Worm (Caenorhabditis elegans): Measurements from ENCODE around the gene F23D12.7.
A peak's percentile ranks its signal among the peaks of the same experiment; 100 is the strongest.

F23D12.7 gene

DNA sequence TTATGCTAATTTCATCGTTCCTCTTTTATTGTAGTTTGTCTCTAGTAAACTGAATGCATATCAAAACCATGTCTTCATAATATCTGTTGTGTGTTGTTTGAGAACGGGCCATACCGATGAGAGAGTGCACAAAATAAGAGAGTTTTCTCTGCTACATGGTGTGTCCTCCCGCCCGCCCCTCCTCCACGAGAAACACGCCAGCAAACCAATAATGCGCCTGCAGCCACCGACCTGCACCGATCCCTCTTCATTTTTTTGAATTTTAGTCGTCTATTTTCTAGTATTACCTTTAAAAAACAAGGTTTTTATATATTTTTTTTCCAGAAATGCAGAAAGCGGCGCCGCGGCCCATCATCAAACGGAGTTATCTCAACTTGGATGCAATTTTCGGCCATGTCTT, 26.6 kb upstream of the F23D12.7 start, which contains the start of gene gfi-3:
Gene gfi-3, plus strand, starts transcription at position 325 of the 400 bp plus-strand sequence.
- TF ChIP-seq bed-3 (GFP tag; optimal IDR thresholded peaks at IDR 0.05), result no peak
- peak; percentile 34 for TF ChIP-seq mep-1 (tag; optimal IDR thresholded peaks at IDR 0.05)
- TF ChIP-seq mls-2 (tag; optimal IDR thresholded peaks at IDR 0.05), result peak; percentile 5
- peak; percentile 37 for TF ChIP-seq hlh-1 (tag; optimal IDR thresholded peaks at IDR 0.05)
- peak; percentile 7 for TF ChIP-seq cnd-1 (tag; optimal IDR thresholded peaks at IDR 0.05)
- TF ChIP-seq unc-62 (GFP tag; optimal IDR thresholded peaks at IDR 0.05), result peak; percentile 8
- TF ChIP-seq lin-13 (tag; optimal IDR thresholded peaks at IDR 0.05), result peak; percentile 82
- peak; percentile 30 for TF ChIP-seq pha-4 (tag; optimal IDR thresholded peaks at IDR 0.05)
- TF ChIP-seq M03D4.4 (tag; optimal IDR thresholded peaks at IDR 0.05), result peak; percentile 75
- TF ChIP-seq snpc-4 (tag; optimal IDR thresholded peaks at IDR 0.05), result no peak
- peak; percentile 57 for TF ChIP-seq ham-2 (GFP tag; optimal IDR thresholded peaks at IDR 0.05)
- TF ChIP-seq drap-1 (GFP tag; optimal IDR thresholded peaks at IDR 0.05), result peak; percentile 55
- TF ChIP-seq sptf-1 (tag; optimal IDR thresholded peaks at IDR 0.05), result peak; percentile 80
- peak; percentile 59 for TF ChIP-seq lsy-2 (tag; optimal IDR thresholded peaks at IDR 0.05)
- no peak for TF ChIP-seq ceh-43 (GFP tag; optimal IDR thresholded peaks at IDR 0.05)
- peak; percentile 41 for TF ChIP-seq unc-120 (tag; optimal IDR thresholded peaks at IDR 0.05; ENCODE audit: poor library complexity, severe bottlenecking)
- TF ChIP-seq sem-2 (GFP tag; optimal IDR thresholded peaks at IDR 0.05), result no peak
- TF ChIP-seq nhr-28 (tag; optimal IDR thresholded peaks at IDR 0.05), result no peak
- peak; percentile 18 for TF ChIP-seq ces-1 (GFP tag; optimal IDR thresholded peaks at IDR 0.05)

DNA sequence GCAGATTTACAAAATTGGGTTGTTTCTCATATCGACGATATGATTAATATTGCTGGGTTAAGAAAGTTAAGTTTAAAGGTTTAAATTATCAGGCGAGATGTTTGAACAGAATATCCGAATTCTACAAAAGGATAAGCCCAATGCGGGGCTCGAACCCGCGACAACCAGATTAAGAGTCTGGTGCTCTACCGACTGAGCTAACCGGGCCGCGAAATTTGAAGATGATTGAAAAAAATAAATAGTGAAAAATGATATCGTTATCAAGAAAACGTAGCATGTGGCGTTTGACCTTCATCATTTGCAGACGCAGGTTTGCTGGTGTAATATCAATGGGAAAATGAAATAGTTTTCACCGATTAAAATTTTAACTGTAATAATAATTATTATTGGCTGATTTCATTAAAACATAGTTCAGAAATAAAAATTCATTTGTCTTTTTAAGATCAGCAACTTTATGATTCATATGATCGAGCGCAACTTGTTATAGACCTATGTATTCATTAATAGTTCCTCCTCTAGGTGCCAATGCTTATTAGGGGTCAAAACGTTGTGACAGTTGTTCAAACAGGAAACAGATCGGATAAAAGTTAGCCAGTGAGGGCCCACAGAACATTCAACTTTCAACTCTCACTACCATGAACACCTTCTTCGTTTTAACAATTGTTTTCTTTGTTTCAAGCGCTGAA, 25.3 kb upstream of the F23D12.7 start, which contains the start of gene M163.11:
Gene M163.11, plus strand, starts transcription at position 636 of the 686 bp plus-strand sequence.
- TF ChIP-seq blmp-1 (tag; optimal IDR thresholded peaks at IDR 0.05) (no peak), cnd-1 (tag; optimal IDR thresholded peaks at IDR 0.05) (no peak), ham-2 (GFP tag; optimal IDR thresholded peaks at IDR 0.05) (no peak), elt-1 (tag; optimal IDR thresholded peaks at IDR 0.05; ENCODE audit: borderline replicate concordance, insufficient read depth) (no peak), drap-1 (GFP tag; optimal IDR thresholded peaks at IDR 0.05) (no peak), unc-120 (tag; optimal IDR thresholded peaks at IDR 0.05; ENCODE audit: poor library complexity, severe bottlenecking) (peak; percentile 55), unc-62 (GFP tag; optimal IDR thresholded peaks at IDR 0.05) (no peak)

DNA sequence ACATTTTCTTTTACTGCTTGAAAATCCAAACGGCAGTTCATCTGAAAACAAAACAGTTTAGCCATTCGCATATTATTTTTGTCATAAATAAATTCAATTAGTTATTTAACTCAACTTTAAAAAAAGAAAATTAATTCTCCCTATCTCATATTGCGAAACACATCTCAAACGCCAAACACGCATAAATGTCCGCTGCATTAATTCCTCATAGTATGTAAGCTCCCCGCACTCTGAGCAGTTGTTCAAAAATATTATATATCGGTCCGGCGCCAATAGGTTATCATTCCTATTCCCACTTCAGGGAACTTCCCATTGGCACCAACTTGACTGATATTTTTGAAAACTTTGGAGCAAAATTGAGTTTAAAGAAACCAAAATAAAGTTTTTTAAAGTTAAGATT, 24.6 kb upstream of the F23D12.7 start:
- TF ChIP-seq ceh-43 (GFP tag; optimal IDR thresholded peaks at IDR 0.05) (no peak), elt-1 (tag; optimal IDR thresholded peaks at IDR 0.05; ENCODE audit: borderline replicate concordance, insufficient read depth) (no peak), sem-2 (GFP tag; optimal IDR thresholded peaks at IDR 0.05) (no peak), nhr-237 (tag; optimal IDR thresholded peaks at IDR 0.05) (no peak), hlh-1 (tag; optimal IDR thresholded peaks at IDR 0.05) (no peak), unc-62 (GFP tag; optimal IDR thresholded peaks at IDR 0.05) (no peak), sptf-1 (tag; optimal IDR thresholded peaks at IDR 0.05) (no peak), unc-39 (tag; optimal IDR thresholded peaks at IDR 0.05) (no peak), nhr-28 (tag; optimal IDR thresholded peaks at IDR 0.05) (no peak), snpc-4 (tag; optimal IDR thresholded peaks at IDR 0.05) (no peak), pha-4 (tag; optimal IDR thresholded peaks at IDR 0.05) (no peak), ceh-83 (GFP tag; optimal IDR thresholded peaks at IDR 0.05) (no peak), ceh-39 (tag; optimal IDR thresholded peaks at IDR 0.05) (no peak), flh-1 (GFP tag; optimal IDR thresholded peaks at IDR 0.05) (no peak), cnd-1 (tag; optimal IDR thresholded peaks at IDR 0.05) (no peak), lsy-2 (tag; optimal IDR thresholded peaks at IDR 0.05) (no peak), elt-3 (tag; optimal IDR thresholded peaks at IDR 0.05) (no peak), nhr-2 (tag; optimal IDR thresholded peaks at IDR 0.05) (no peak)

DNA sequence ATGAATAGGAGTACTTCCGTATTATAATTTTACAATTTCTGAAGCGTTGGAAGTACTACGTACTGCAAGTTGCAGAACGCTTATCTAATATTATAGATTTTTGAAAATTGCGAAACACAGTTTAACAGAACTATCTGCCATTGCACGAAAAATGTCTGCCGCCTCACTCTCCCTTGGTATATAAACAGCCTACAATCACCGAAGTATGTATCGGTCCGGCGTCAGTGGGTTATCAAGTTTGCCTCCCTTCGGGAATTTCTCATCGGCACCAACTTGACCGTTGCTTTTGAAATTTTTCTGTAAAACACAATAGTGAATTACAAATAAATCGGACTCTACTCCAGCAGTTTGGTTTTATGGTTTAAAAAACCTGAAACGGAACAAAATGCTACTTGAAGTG, 23.7 kb upstream of the F23D12.7 start:
- no peak for TF ChIP-seq flh-1 (GFP tag; optimal IDR thresholded peaks at IDR 0.05)
- no peak for TF ChIP-seq tbx-8 (GFP tag; optimal IDR thresholded peaks at IDR 0.05)
- TF ChIP-seq nhr-76 (tag; optimal IDR thresholded peaks at IDR 0.05), result no peak
- no peak for TF ChIP-seq drap-1 (GFP tag; optimal IDR thresholded peaks at IDR 0.05)
- TF ChIP-seq lin-13 (tag; optimal IDR thresholded peaks at IDR 0.05), result no peak
- TF ChIP-seq elt-3 (tag; optimal IDR thresholded peaks at IDR 0.05), result no peak
- TF ChIP-seq unc-120 (tag; optimal IDR thresholded peaks at IDR 0.05; ENCODE audit: poor library complexity, severe bottlenecking), result no peak
- TF ChIP-seq pha-4 (tag; optimal IDR thresholded peaks at IDR 0.05), result no peak
- TF ChIP-seq lin-32 (GFP tag; optimal IDR thresholded peaks at IDR 0.05), result no peak
- TF ChIP-seq nhr-12 (tag; optimal IDR thresholded peaks at IDR 0.05), result no peak
